Worm (Caenorhabditis elegans) whole organism, L1 larva: ENCODE measurements around the gene gcy-33.

ENCODE experiments used
- ama-1 ChIP-seq: fragments of 150-350 bp; optimal IDR thresholded peaks from 2 replicates; lab custom pipeline; 2014
- egl-27 ChIP-seq, 2 experiments: fragments of 150-350 bp in 1 of 2; sonication (generic microtip); optimal IDR thresholded peaks; 3 replicates each; lab custom pipeline; 2017 to 2018; ENCODE audit warnings: missing biosample characterization in 2 of 2, missing genetic modification characterization in 2 of 2, missing genetic modification reagents in 2 of 2
- elt-2 ChIP-seq: sonication (generic microtip); optimal IDR thresholded peaks from 2 replicates; lab custom pipeline; 2016; ENCODE audit warnings: missing genetic modification characterization, mild to moderate bottlenecking, inconsistent platforms, missing compliant biosample characterization, missing genetic modification reagents
- lin-15B ChIP-seq: fragments of 150-350 bp; sonication (generic microtip); optimal IDR thresholded peaks from 3 replicates; lab custom pipeline; 2014; ENCODE audit warnings: missing biosample characterization, missing genetic modification characterization
- nhr-11 ChIP-seq: fragments of 150-350 bp; optimal IDR thresholded peaks from 2 replicates; lab custom pipeline; 2014; ENCODE audit warnings: missing biosample characterization, missing genetic modification characterization
- pax-3 ChIP-seq: fragments of 200-800 bp; sonication (Bioruptor generic); optimal IDR thresholded peaks from 2 replicates; lab custom pipeline; 2018; ENCODE audit warnings: mild to moderate bottlenecking, missing genetic modification characterization, moderate library complexity, missing compliant biosample characterization
- tbx-2 ChIP-seq: sonication (generic microtip); optimal IDR thresholded peaks from 2 replicates; lab custom pipeline; 2016; ENCODE audit warnings: missing genetic modification characterization, missing compliant biosample characterization
- unc-86 ChIP-seq: sonication (generic microtip); optimal IDR thresholded peaks from 2 replicates; lab custom pipeline; 2016; ENCODE audit warnings: missing genetic modification characterization, missing compliant biosample characterization
- zag-1 ChIP-seq: fragments of 150-350 bp; optimal IDR thresholded peaks from 2 replicates; lab custom pipeline; 2014; ENCODE audit warnings: missing biosample characterization, missing genetic modification characterization
- ztf-11 ChIP-seq, 2 experiments: sonication (generic microtip); optimal IDR thresholded peaks; 2 replicates each; lab custom pipeline; 2016 to 2017; ENCODE audit warnings: missing genetic modification characterization in 2 of 2, missing biosample characterization in 1 of 2, missing compliant biosample characterization in 1 of 2
- ztf-4 ChIP-seq: fragments of 150-350 bp; optimal IDR thresholded peaks from 2 replicates; lab custom pipeline; 2014; ENCODE audit warnings: missing biosample characterization, missing genetic modification characterization

ce11 chrV:11978179-11978578 is 23.4 kb downstream of the gcy-33 start, which contains the start of gene mif-2:
- TF ChIP-seq unc-86 = no peak
- no peak for TF ChIP-seq pax-3 (tag; lab: Kevin White, UChicago)
- no peak for TF ChIP-seq ztf-11 (tag; optimal IDR thresholded peaks at IDR 0.05; lab: Kevin White, UChicago)
- peak; percentile 62 for TF ChIP-seq ama-1 (lab: Kevin White, UChicago)
- TF ChIP-seq egl-27 (tag; optimal IDR thresholded peaks at IDR 0.05; lab: Kevin White, UChicago) = no peak
- no peak for TF ChIP-seq tbx-2 (tag; lab: Kevin White, UChicago)
- no peak for TF ChIP-seq lin-15B (tag; lab: Kevin White, UChicago)
- no peak for TF ChIP-seq elt-2 (tag; lab: Kevin White, UChicago)
- TF ChIP-seq nhr-11 (tag; lab: Kevin White, UChicago) = no peak
- TF ChIP-seq zag-1 (tag; lab: Kevin White, UChicago) = no peak
- TF ChIP-seq ztf-4 = no peak
